Fruit fly (Drosophila melanogaster): ENCODE data around the gene myd.

myd gene

DNA sequence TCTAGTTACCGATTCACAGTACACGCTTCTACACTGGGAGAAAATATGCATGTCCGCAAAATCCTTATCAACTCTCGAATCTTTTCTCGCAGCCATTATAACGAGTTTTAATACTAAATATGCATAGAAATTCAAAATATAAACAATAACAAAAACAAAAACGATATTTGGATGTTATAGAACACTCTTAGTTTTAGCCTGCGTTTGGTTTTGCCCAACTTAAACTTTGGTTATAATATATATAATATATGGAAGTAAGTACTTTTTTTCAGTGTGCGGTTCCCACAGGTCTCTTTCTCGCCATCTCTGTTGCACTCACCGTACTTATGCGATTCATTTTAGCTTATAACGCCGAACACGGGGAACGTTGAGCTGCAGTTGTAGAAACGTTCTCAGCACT, 31.3 kb downstream of the myd start, which contains the start of gene cry (continued):
- TF ChIP-seq vfl (GFP tag; optimal IDR thresholded peaks at IDR 0.05) (no peak), Chrac-16 (GFP tag; optimal IDR thresholded peaks at IDR 0.05) (peak; percentile 42), phol (tag; optimal IDR thresholded peaks at IDR 0.05) (peak; percentile 85), CG4820 (GFP tag; optimal IDR thresholded peaks at IDR 0.05) (peak; percentile 41), CG17568 (GFP tag; optimal IDR thresholded peaks at IDR 0.05) (no peak), az2 (GFP tag; optimal IDR thresholded peaks at IDR 0.05) (peak; percentile 56), CG11696 (GFP tag; IDR thresholded peaks at IDR 0.05) (no peak), mam (GFP tag; optimal IDR thresholded peaks at IDR 0.05) (no peak), B-H2 (GFP tag; optimal IDR thresholded peaks at IDR 0.05) (no peak), CG10366 (GFP tag; IDR thresholded peaks at IDR 0.05) (peak; percentile 30; the same call in 1 of the 2 replicates), CG6791 (GFP tag; IDR thresholded peaks at IDR 0.05; ENCODE audit: partially characterized antibody) (no peak), CG2116 (GFP tag; optimal IDR thresholded peaks at IDR 0.05) (no peak), Mad (GFP tag; optimal IDR thresholded peaks at IDR 0.05) (no peak), p53 (GFP tag; optimal IDR thresholded peaks at IDR 0.05) (no peak), CG9932 (GFP tag; IDR thresholded peaks at IDR 0.05) (no peak), CG1792 (GFP tag; optimal IDR thresholded peaks at IDR 0.05) (no peak), CG10147 (GFP tag; optimal IDR thresholded peaks at IDR 0.05) (no peak), dmrt99B (tag; optimal IDR thresholded peaks at IDR 0.05) (peak; percentile 80), lmd (GFP tag; IDR thresholded peaks at IDR 0.05) (peak; percentile 65), CG3163 (GFP tag; optimal IDR thresholded peaks at IDR 0.05) (no peak), lola (GFP tag; optimal IDR thresholded peaks at IDR 0.05) (peak in 1 of 3 experiments; percentile 78), B-H1 (GFP tag; IDR thresholded peaks at IDR 0.05) (no peak; the same call in 2 of the 3 replicates), mirr (GFP tag; optimal IDR thresholded peaks at IDR 0.05) (no peak), nom (GFP tag; optimal IDR thresholded peaks at IDR 0.05) (peak; percentile 80), CG1529 (GFP tag; optimal IDR thresholded peaks at IDR 0.05) (peak; percentile 57), CG15269 (tag; optimal IDR thresholded peaks at IDR 0.05) (peak; percentile 51), sug (tag; optimal IDR thresholded peaks at IDR 0.05) (no peak), CG1233 (GFP tag; optimal IDR thresholded peaks at IDR 0.05) (peak; percentile 38), CG12155 (GFP tag; optimal IDR thresholded peaks at IDR 0.05) (peak; percentile 5), CG7987 (GFP tag; optimal IDR thresholded peaks at IDR 0.05) (no peak), CG8089 (GFP tag; optimal IDR thresholded peaks at IDR 0.05) (no peak), Gsc (GFP tag; IDR thresholded peaks at IDR 0.05) (no peak), Nf-YC (tag; optimal IDR thresholded peaks at IDR 0.05) (no peak), CG4854 (GFP tag; optimal IDR thresholded peaks at IDR 0.05) (no peak), CG17912 (GFP tag; optimal IDR thresholded peaks at IDR 0.05) (no peak), CG14710 (tag; optimal IDR thresholded peaks at IDR 0.05) (peak; percentile 64), CG30431 (GFP tag; optimal IDR thresholded peaks at IDR 0.05) (peak; percentile 31), vnd (GFP tag; IDR thresholded peaks at IDR 0.05; ENCODE audit: partially characterized antibody) (no peak), dati (GFP tag; IDR thresholded peaks at IDR 0.05) (no peak), CG4730 (GFP tag; IDR thresholded peaks at IDR 0.05) (no peak), Lim3 (GFP tag; IDR thresholded peaks at IDR 0.05) (no peak), CG12942 (GFP tag; optimal IDR thresholded peaks at IDR 0.05) (peak; percentile 2), disco-r (GFP tag; optimal IDR thresholded peaks at IDR 0.05) (no peak), ftz-f1 (GFP tag; optimal IDR thresholded peaks at IDR 0.05) (no peak), CG32532 (GFP tag; IDR thresholded peaks at IDR 0.05) (no peak), h (optimal IDR thresholded peaks at IDR 0.05) (no peak), CG10959 (GFP tag; IDR thresholded peaks at IDR 0.05) (no peak), CG33557 (GFP tag; optimal IDR thresholded peaks at IDR 0.05) (no peak), Lpt (GFP tag; optimal IDR thresholded peaks at IDR 0.05) (no peak), stc (GFP tag; IDR thresholded peaks at IDR 0.05) (no peak), CG14050 (GFP tag; IDR thresholded peaks at IDR 0.05) (no peak), rib (GFP tag; IDR thresholded peaks at IDR 0.05) (no peak), Lhr (GFP tag; optimal IDR thresholded peaks at IDR 0.05) (peak; percentile 50)
